Worm (Caenorhabditis elegans): ENCODE data around the gene str-6.

ce11 chrV:15796087-15796486, 46.1 kb upstream of the str-6 start, which contains the start of gene nhr-223:
- TF ChIP-seq flt-1 (GFP tag; IDR thresholded peaks at IDR 0.05) (no peak), ztf-29 (GFP tag; IDR thresholded peaks at IDR 0.05) (no peak), tab-1 (GFP tag; IDR thresholded peaks at IDR 0.05) (no peak), klf-2 (GFP tag; conservative IDR thresholded peaks at IDR 0.05) (no peak)

Data from whole organism, midembryonic.